Fruit fly (Drosophila melanogaster) whole organism, pupa: ENCODE measurements around the gene CecA1.

Experiments used
- CG10348 ChIP-seq: fragments of 200-800 bp; sonication (Bioruptor generic); IDR thresholded peaks from 2 replicates; pipeline ENCODE4 v1.3.6; 2022; ENCODE audit warnings: missing biosample characterization, missing genetic modification characterization
- CG12605 ChIP-seq: fragments of 200-800 bp; sonication (Bioruptor generic); IDR thresholded peaks from 2 replicates; pipeline ENCODE4 v1.3.6; 2022; ENCODE audit warnings: missing biosample characterization, missing genetic modification characterization
- CG13204 ChIP-seq: fragments of 200-800 bp; sonication (Bioruptor generic); optimal IDR thresholded peaks from 2 replicates; lab custom pipeline; 2018; ENCODE audit warnings: missing biosample characterization, mild to moderate bottlenecking, missing genetic modification characterization, moderate library complexity
- CG14655 ChIP-seq: fragments of 200-800 bp; sonication (Bioruptor generic); optimal IDR thresholded peaks from 3 replicates; lab custom pipeline; 2017; ENCODE audit warnings: mild to moderate bottlenecking, missing biosample characterization, missing genetic modification reagents, missing genetic modification characterization
- CG15710 ChIP-seq: fragments of 200-800 bp; sonication (Bioruptor generic); optimal IDR thresholded peaks from 2 replicates; lab custom pipeline; 2018; ENCODE audit warnings: missing biosample characterization, mild to moderate bottlenecking, missing genetic modification characterization, moderate library complexity
- CG17806 ChIP-seq: fragments of 200-800 bp; sonication (Bioruptor generic); optimal IDR thresholded peaks from 2 replicates; lab custom pipeline; 2018; ENCODE audit warnings: missing biosample characterization, mild to moderate bottlenecking, missing genetic modification characterization, moderate library complexity
- CG32121 ChIP-seq: fragments of 200-800 bp; sonication (Bioruptor generic); IDR thresholded peaks from 2 replicates; pipeline ENCODE4 v1.3.6; 2022; ENCODE audit warnings: missing biosample characterization, missing genetic modification characterization
- CG34367 ChIP-seq: fragments of 200-800 bp; sonication (Bioruptor generic); optimal IDR thresholded peaks from 2 replicates; lab custom pipeline; 2018; ENCODE audit warnings: missing biosample characterization, mild to moderate bottlenecking, missing genetic modification characterization
- CG4496 ChIP-seq: fragments of 200-800 bp; sonication (Bioruptor generic); IDR thresholded peaks from 3 replicates; pipeline ENCODE4 v1.3.6; 2022; ENCODE audit warnings: missing biosample characterization, missing genetic modification characterization
- CG8159 ChIP-seq: fragments of 200-800 bp; sonication (Bioruptor generic); optimal IDR thresholded peaks from 3 replicates; lab custom pipeline; 2018; ENCODE audit warnings: missing biosample characterization, mild to moderate bottlenecking, missing genetic modification characterization, moderate library complexity
- CG8301 ChIP-seq: fragments of 200-800 bp; sonication (Bioruptor generic); optimal IDR thresholded peaks from 2 replicates; lab custom pipeline; 2018; ENCODE audit warnings: missing biosample characterization, mild to moderate bottlenecking, missing genetic modification characterization
- CG9948 ChIP-seq: fragments of 200-800 bp; sonication (Bioruptor generic); optimal IDR thresholded peaks from 2 replicates; lab custom pipeline; 2018; ENCODE audit warnings: missing biosample characterization, mild to moderate bottlenecking, missing genetic modification characterization, moderate library complexity
- D1 ChIP-seq: fragments of 200-800 bp; sonication (Bioruptor generic); optimal IDR thresholded peaks from 2 replicates; lab custom pipeline; 2018; ENCODE audit warnings: missing biosample characterization, mild to moderate bottlenecking, missing genetic modification characterization, moderate library complexity
- EcR ChIP-seq: fragments of 200-800 bp; sonication (Bioruptor generic); optimal IDR thresholded peaks from 3 replicates; lab custom pipeline; 2019; ENCODE audit warnings: missing biosample characterization, missing genetic modification characterization, mild to moderate bottlenecking, moderate library complexity, missing genetic modification reagents
- Ets98B ChIP-seq: fragments of 200-800 bp; sonication (Bioruptor generic); IDR thresholded peaks from 2 replicates; pipeline ENCODE4 v1.3.6; 2022; ENCODE audit warnings: missing biosample characterization, missing genetic modification characterization
- Pif1A ChIP-seq: fragments of 200-800 bp; sonication (Bioruptor generic); optimal IDR thresholded peaks from 3 replicates; lab custom pipeline; 2016; ENCODE audit warnings: missing biosample characterization, missing genetic modification characterization
- Pif1B ChIP-seq: fragments of 200-800 bp; sonication (Bioruptor generic); optimal IDR thresholded peaks from 3 replicates; lab custom pipeline; 2016; ENCODE audit warnings: missing biosample characterization, missing genetic modification characterization
- Snoo ChIP-seq: fragments of 200-800 bp; sonication (Bioruptor generic); optimal IDR thresholded peaks from 3 replicates; lab custom pipeline; 2017; ENCODE audit warnings: missing biosample characterization, mild to moderate bottlenecking, missing genetic modification characterization, inconsistent platforms
- fd96Ca ChIP-seq: fragments of 200-800 bp; sonication (Bioruptor generic); IDR thresholded peaks from 3 replicates; pipeline ENCODE4 v1.3.6; 2022; ENCODE audit warnings: missing biosample characterization, missing genetic modification characterization
- gl ChIP-seq: fragments of 200-800 bp; sonication (Bioruptor generic); optimal IDR thresholded peaks from 2 replicates; lab custom pipeline; 2018; ENCODE audit warnings: missing biosample characterization, mild to moderate bottlenecking, missing genetic modification characterization
- rn ChIP-seq: fragments of 200-800 bp; sonication (Bioruptor generic); IDR thresholded peaks from 2 replicates; pipeline ENCODE4 v1.3.6; 2022; ENCODE audit warnings: missing biosample characterization, missing genetic modification characterization

CecA1 gene

dm6 chr3R:30174160-30175002 is 36.3 kb upstream of the CecA1 start, which contains the start of gene Mlc2:
Gene Mlc2, minus strand, starts transcription at chr3R:30174551.
- TF ChIP-seq CG8301 (tag; lab: Kevin White, UChicago) = no peak

dm6 chr3R:30175045-30175589 is 35.6 kb upstream of the CecA1 start:
- TF ChIP-seq gl (tag; lab: Kevin White, UChicago) (no peak), CG8301 (tag; lab: Kevin White, UChicago) (no peak), CG32121 (GFP tag; lab: Robert Waterston, UW) (no peak), CG15710 (tag; lab: Kevin White, UChicago) (no peak), Pif1B (GFP tag; lab: Kevin White, UChicago) (no peak), CG9948 (tag; lab: Kevin White, UChicago) (no peak)

dm6 chr3R:30176314-30176713 is 34.4 kb upstream of the CecA1 start:
- TF ChIP-seq CG14655 (GFP tag; lab: Kevin White, UChicago) = no peak
- no peak for TF ChIP-seq Pif1A (GFP tag; lab: Kevin White, UChicago)
- TF ChIP-seq CG10348 (GFP tag; lab: Robert Waterston, UW) = no peak
- TF ChIP-seq Snoo = no peak
- no peak for TF ChIP-seq EcR (GFP tag; lab: Kevin White, UChicago)
- no peak for TF ChIP-seq rn (GFP tag; lab: Robert Waterston, UW)
- no peak for TF ChIP-seq gl (tag; lab: Kevin White, UChicago)
- no peak for TF ChIP-seq CG8159 (tag; lab: Kevin White, UChicago)
- no peak for TF ChIP-seq CG15710 (tag; lab: Kevin White, UChicago)
- no peak for TF ChIP-seq D1 (tag; lab: Kevin White, UChicago)
- no peak for TF ChIP-seq CG9948 (tag; lab: Kevin White, UChicago)
- no peak for TF ChIP-seq CG8301 (tag; lab: Kevin White, UChicago)
- TF ChIP-seq Pif1B (GFP tag; lab: Kevin White, UChicago) = no peak
- TF ChIP-seq CG32121 (GFP tag; lab: Robert Waterston, UW) = no peak
- TF ChIP-seq CG13204 (GFP tag; lab: Kevin White, UChicago) = no peak
- no peak for TF ChIP-seq CG34367 (tag; lab: Kevin White, UChicago)
- TF ChIP-seq fd96Ca = no peak
- TF ChIP-seq CG12605 = no peak
- TF ChIP-seq CG17806 (tag; lab: Kevin White, UChicago) = no peak
- no peak for TF ChIP-seq Ets98B (GFP tag; lab: Robert Waterston, UW)
- TF ChIP-seq, all 21 proteins: peak for 0

dm6 chr3R:30177494-30177893 is 33.2 kb upstream of the CecA1 start, which contains the start of the genes CG1983 and CG15530:
Gene CG1983, minus strand, starts transcription at chr3R:30177700.
Gene CG15530, plus strand, starts transcription at chr3R:30177877.
- TF ChIP-seq gl (tag; lab: Kevin White, UChicago) (no peak), CG8301 (tag; lab: Kevin White, UChicago) (no peak), CG17806 (tag; lab: Kevin White, UChicago) (no peak), Pif1B (GFP tag; lab: Kevin White, UChicago) (no peak), CG4496 (no peak), CG13204 (GFP tag; lab: Kevin White, UChicago) (no peak), CG14655 (GFP tag; lab: Kevin White, UChicago) (no peak), Snoo (no peak), CG10348 (GFP tag; lab: Robert Waterston, UW) (no peak), CG8159 (tag; lab: Kevin White, UChicago) (no peak)

dm6 chr3R:30179934-30180333 is 30.7 kb upstream of the CecA1 start, which contains the start of gene Bet5:
Gene Bet5, plus strand, starts transcription at chr3R:30180232.
- TF ChIP-seq CG32121 (GFP tag; lab: Robert Waterston, UW) (no peak), EcR (GFP tag; lab: Kevin White, UChicago) (no peak), CG10348 (GFP tag; lab: Robert Waterston, UW) (no peak), Pif1B (GFP tag; lab: Kevin White, UChicago) (no peak)

- TF ChIP-seq CG8301 (tag; lab: Kevin White, UChicago) (no peak), EcR (GFP tag; lab: Kevin White, UChicago) (peak; percentile 90)
Observed at dm6 chr3R:30183872-30184271, 26.8 kb upstream of the CecA1 start.

- no peak for TF ChIP-seq D1 (tag; lab: Kevin White, UChicago)
- TF ChIP-seq, all 21 proteins: peak for 0
Observed at dm6 chr3R:30189398-30189797, 21.3 kb upstream of the CecA1 start.
